Fruit fly (Drosophila melanogaster): Measurements from ENCODE around the gene CG32246.

- TF ChIP-seq CG13204 (GFP tag; optimal IDR thresholded peaks at IDR 0.05) (no peak), CG17806 (tag; optimal IDR thresholded peaks at IDR 0.05) (peak; percentile 45), CG32121 (GFP tag; IDR thresholded peaks at IDR 0.05) (peak; percentile 92), EcR (GFP tag; optimal IDR thresholded peaks at IDR 0.05) (no peak)
These were observed 13.4 kb upstream of the CG32246 start for dm6 chr3L:4607653-4608052.

Data from whole organism, pupa.